Worm (Caenorhabditis elegans): ENCODE data around the gene CC8.3.

ce11 chrIV:3654823-3655222, 12.7 kb upstream of the CC8.3 start:
- TF ChIP-seq nhr-12 (tag; optimal IDR thresholded peaks at IDR 0.05): no peak
- no peak for TF ChIP-seq unc-130 (tag; optimal IDR thresholded peaks at IDR 0.05)
- peak; percentile 2 for TF ChIP-seq nhr-71 (tag; optimal IDR thresholded peaks at IDR 0.05)
- no peak for TF ChIP-seq aly-2 (tag; optimal IDR thresholded peaks at IDR 0.05)
- TF ChIP-seq nhr-11 (tag; optimal IDR thresholded peaks at IDR 0.05): no peak
- TF ChIP-seq blmp-1 (tag; optimal IDR thresholded peaks at IDR 0.05): no peak
